Fruit fly (Drosophila melanogaster) whole organism, embryonic: Measurements from ENCODE around the gene p24-1.

Source experiments
- Abd-B ChIP-seq: fragments of 200-800 bp; sonication (Bioruptor generic); optimal IDR thresholded peaks from 2 replicates; lab custom pipeline; 2018; ENCODE audit warnings: missing biosample characterization, mild to moderate bottlenecking, missing genetic modification characterization, moderate library complexity
- Adf1 ChIP-seq: fragments of 200-800 bp; sonication (Bioruptor generic); IDR thresholded peaks from 2 replicates; pipeline ENCODE4 v1.3.6; 2022; ENCODE audit warnings: missing biosample characterization, missing genetic modification characterization
- CG11723 ChIP-seq: fragments of 200-800 bp; sonication (Bioruptor generic); optimal IDR thresholded peaks from 2 replicates; lab custom pipeline; 2017; ENCODE audit warnings: missing biosample characterization, mild to moderate bottlenecking, missing genetic modification characterization
- CG14441 ChIP-seq: fragments of 200-800 bp; sonication (Bioruptor generic); IDR thresholded peaks from 2 replicates; pipeline ENCODE4 v1.3.6; 2022; ENCODE audit warnings: missing biosample characterization, missing genetic modification characterization
- CG17186 ChIP-seq: fragments of 200-800 bp; sonication (Bioruptor generic); optimal IDR thresholded peaks from 3 replicates; lab custom pipeline; 2017; ENCODE audit warnings: missing biosample characterization, missing genetic modification reagents, missing genetic modification characterization
- CG18764 ChIP-seq: fragments of 200-800 bp; sonication (Bioruptor generic); optimal IDR thresholded peaks from 3 replicates; lab custom pipeline; 2016; ENCODE audit warnings: missing biosample characterization, missing genetic modification characterization
- CG32767 ChIP-seq: fragments of 200-800 bp; sonication (Bioruptor generic); IDR thresholded peaks from 2 replicates; pipeline ENCODE4 v1.3.6; 2022; ENCODE audit warnings: missing biosample characterization, missing genetic modification characterization
- CG34224 ChIP-seq: fragments of 200-800 bp; sonication (Bioruptor generic); IDR thresholded peaks from 3 replicates; pipeline ENCODE4 v1.3.6; 2022; ENCODE audit warnings: missing biosample characterization, missing genetic modification characterization; ENCODE audit not compliant: partially characterized antibody
- CG43689 ChIP-seq: fragments of 200-800 bp; sonication (Bioruptor generic); IDR thresholded peaks from 2 replicates; pipeline ENCODE4 v1.3.6; 2022; ENCODE audit warnings: missing biosample characterization, missing genetic modification characterization
- CG6175 ChIP-seq: fragments of 200-800 bp; sonication (Bioruptor generic); IDR thresholded peaks from 3 replicates; pipeline ENCODE4 v1.3.6; 2022; ENCODE audit warnings: missing biosample characterization, missing genetic modification characterization
- CG6254 ChIP-seq: fragments of 200-800 bp; sonication (Bioruptor generic); optimal IDR thresholded peaks from 3 replicates; lab custom pipeline; 2017; ENCODE audit warnings: mild to moderate bottlenecking, missing biosample characterization, missing genetic modification reagents, missing genetic modification characterization
- CG8290 ChIP-seq, 3 experiments: fragments of 200-800 bp; sonication (Bioruptor generic); optimal IDR thresholded peaks; 2 replicates each; lab custom pipeline; 2016 to 2019; ENCODE audit warnings: missing biosample characterization in 3 of 3, missing genetic modification characterization in 3 of 3, mild to moderate bottlenecking in 2 of 3, moderate library complexity in 1 of 3
- CG8478 ChIP-seq: fragments of >200 bp; optimal IDR thresholded peaks from 2 replicates; lab custom pipeline; 2018
- CG9817 ChIP-seq: fragments of 200-800 bp; sonication (Bioruptor generic); optimal IDR thresholded peaks from 2 replicates; lab custom pipeline; 2018; ENCODE audit warnings: missing biosample characterization, mild to moderate bottlenecking, missing genetic modification characterization, moderate library complexity
- Dek ChIP-seq: fragments of 200-800 bp; sonication (Bioruptor generic); optimal IDR thresholded peaks from 3 replicates; lab custom pipeline; 2019; ENCODE audit warnings: missing biosample characterization, mild to moderate bottlenecking, missing genetic modification characterization, moderate library complexity
- MESR4 ChIP-seq: fragments of 200-800 bp; sonication (Bioruptor generic); optimal IDR thresholded peaks from 2 replicates; lab custom pipeline; 2018; ENCODE audit warnings: missing biosample characterization, mild to moderate bottlenecking, missing genetic modification characterization, moderate library complexity
- Neu2 ChIP-seq: fragments of 200-800 bp; sonication (Bioruptor generic); optimal IDR thresholded peaks from 3 replicates; lab custom pipeline; 2016; ENCODE audit warnings: missing biosample characterization, missing genetic modification characterization, borderline replicate concordance
- Poxn ChIP-seq: fragments of 200-800 bp; sonication (Bioruptor generic); IDR thresholded peaks from 2 replicates; pipeline ENCODE4 v1.3.6; 2022; ENCODE audit warnings: missing biosample characterization, missing genetic modification characterization
- Rfx ChIP-seq: fragments of 200-800 bp; sonication (Bioruptor generic); IDR thresholded peaks from 2 replicates; pipeline ENCODE4 v1.3.6; 2022; ENCODE audit warnings: missing biosample characterization, missing genetic modification characterization
- Trl ChIP-seq, 3 experiments: fragments of >200 bp in 2 of 3; fragments of 200-800 bp in 1 of 3; sonication (Bioruptor generic) in 1 of 3; optimal IDR thresholded peaks; 2 replicates in 1 of 3; 3 replicates in 2 of 3; lab custom pipeline; 2016 to 2017; ENCODE audit warnings: missing biosample characterization in 1 of 3, missing genetic modification characterization in 1 of 3
- YL-1 ChIP-seq: fragments of 200-800 bp; sonication (Bioruptor generic); optimal IDR thresholded peaks from 3 replicates; lab custom pipeline; 2017; ENCODE audit warnings: missing biosample characterization, mild to moderate bottlenecking, missing genetic modification characterization
- abd-A ChIP-seq: fragments of 200-800 bp; sonication (Bioruptor generic); optimal IDR thresholded peaks from 3 replicates; lab custom pipeline; 2019; ENCODE audit warnings: missing biosample characterization, mild to moderate bottlenecking, missing genetic modification characterization, moderate library complexity
- cwo ChIP-seq: fragments of 200-800 bp; sonication (Bioruptor generic); optimal IDR thresholded peaks from 3 replicates; lab custom pipeline; 2017; ENCODE audit warnings: missing biosample characterization, missing genetic modification characterization, mild to moderate bottlenecking, moderate library complexity, missing genetic modification reagents
- ken ChIP-seq: fragments of 200-800 bp; sonication (Bioruptor generic); IDR thresholded peaks from 3 replicates; pipeline ENCODE4 v1.3.6; 2022; ENCODE audit warnings: missing biosample characterization, missing genetic modification characterization
- lilli ChIP-seq: fragments of 200-800 bp; sonication (Bioruptor generic); optimal IDR thresholded peaks from 3 replicates; lab custom pipeline; 2016; ENCODE audit warnings: missing biosample characterization, missing genetic modification characterization
- nerfin-1 ChIP-seq: fragments of 200-800 bp; sonication (Bioruptor generic); optimal IDR thresholded peaks from 3 replicates; lab custom pipeline; 2019; ENCODE audit warnings: missing biosample characterization, mild to moderate bottlenecking, missing genetic modification characterization, moderate library complexity
- salm ChIP-seq: fragments of 200-800 bp; sonication (Bioruptor generic); optimal IDR thresholded peaks from 2 replicates; lab custom pipeline; 2018; ENCODE audit warnings: missing biosample characterization, mild to moderate bottlenecking, missing genetic modification characterization
- sisA ChIP-seq: fragments of 200-800 bp; sonication (Bioruptor generic); IDR thresholded peaks from 2 replicates; pipeline ENCODE4 v1.3.6; 2022; ENCODE audit warnings: missing biosample characterization, missing genetic modification characterization
- tgo ChIP-seq: fragments of 200-800 bp; sonication (Bioruptor generic); IDR thresholded peaks from 3 replicates; pipeline ENCODE4 v1.3.6; 2022; ENCODE audit warnings: missing biosample characterization, missing genetic modification characterization
- tll ChIP-seq, 2 experiments: fragments of 200-800 bp in 1 of 2; fragments of >200 bp in 1 of 2; sonication (Bioruptor generic) in 1 of 2; optimal IDR thresholded peaks; 2 replicates each; lab custom pipeline; 2017 to 2019; ENCODE audit warnings: missing biosample characterization in 2 of 2, missing genetic modification characterization in 2 of 2, mild to moderate bottlenecking in 1 of 2, moderate library complexity in 1 of 2
- toy ChIP-seq: fragments of 200-800 bp; sonication (Bioruptor generic); IDR thresholded peaks from 2 replicates; pipeline ENCODE4 v1.3.6; 2022; ENCODE audit warnings: missing biosample characterization, missing genetic modification characterization

Gene p24-1

DNA sequence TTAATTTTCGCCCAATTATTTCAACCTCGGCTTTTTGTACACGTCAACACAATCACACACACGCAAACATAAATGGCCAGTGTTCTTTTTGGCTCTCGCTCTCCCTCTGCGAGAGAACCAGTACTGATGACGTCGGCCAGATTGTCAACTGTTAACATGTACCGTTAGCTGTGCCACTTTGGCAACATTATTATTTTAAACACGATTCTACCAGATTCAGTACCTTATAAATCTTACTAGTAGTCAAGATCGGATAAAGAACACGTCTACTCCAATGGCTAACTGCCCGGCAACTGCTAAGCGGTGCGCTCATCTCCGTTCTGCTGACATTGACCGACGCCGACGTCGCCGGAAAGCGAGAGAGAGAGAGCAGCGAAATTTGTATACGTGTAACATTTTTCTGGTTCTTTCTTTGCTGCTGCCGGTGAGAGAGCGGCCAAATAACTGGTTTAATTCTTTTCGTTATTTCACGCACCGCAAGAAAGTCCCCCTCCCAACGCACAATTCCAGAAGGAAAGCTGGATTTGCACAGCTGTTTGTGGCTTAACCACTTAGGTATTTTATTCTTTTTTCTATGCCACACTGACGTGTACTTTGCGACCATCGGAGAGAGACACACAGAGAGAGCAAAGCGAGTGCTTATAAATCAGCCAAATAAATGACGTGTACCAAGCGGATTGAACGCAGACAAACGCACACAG is 47.1 kb downstream of the p24-1 start (continued):
- TF ChIP-seq CG11723 (GFP tag; lab: Kevin White, UChicago): no peak
- TF ChIP-seq CG6175 (GFP tag; lab: Robert Waterston, UW): peak; percentile 9; the same call in 1 of the 3 replicates
- TF ChIP-seq YL-1 (GFP tag; lab: Kevin White, UChicago): peak; percentile 29
- TF ChIP-seq CG43689 (GFP tag; lab: Robert Waterston, UW): no peak
- no peak for TF ChIP-seq CG8290 (GFP tag; optimal IDR thresholded peaks at IDR 0.05; lab: Kevin White, UChicago)
- TF ChIP-seq CG8290 (tag; optimal IDR thresholded peaks at IDR 0.05; lab: Kevin White, UChicago): no peak
- no peak for TF ChIP-seq Poxn
- TF ChIP-seq sisA (GFP tag; lab: Robert Waterston, UW): no peak
- TF ChIP-seq salm (tag; lab: Kevin White, UChicago): no peak
- peak; percentile 1 for TF ChIP-seq MESR4 (GFP tag; lab: Kevin White, UChicago)
- TF ChIP-seq Neu2: no peak
- no peak for TF ChIP-seq CG8478 (lab: Kevin White, UChicago)
- TF ChIP-seq Rfx (GFP tag; lab: Robert Waterston, UW): no peak
- no peak for TF ChIP-seq Abd-B
- no peak for TF ChIP-seq tgo (GFP tag; lab: Robert Waterston, UW)
- TF ChIP-seq nerfin-1: no peak
- TF ChIP-seq CG6254 (GFP tag; lab: Kevin White, UChicago): no peak
- TF ChIP-seq CG14441 (GFP tag; lab: Robert Waterston, UW): no peak
- peak; percentile 64 for TF ChIP-seq CG34224
- TF ChIP-seq toy (GFP tag; lab: Robert Waterston, UW): no peak
- TF ChIP-seq CG17186 (GFP tag; lab: Kevin White, UChicago): no peak
- peak; percentile 75 for TF ChIP-seq abd-A
- TF ChIP-seq CG32767 (GFP tag; lab: Robert Waterston, UW): 0 out of 2 replicates have a peak, but pooled peaks have one; percentile 11
- TF ChIP-seq cwo (GFP tag; lab: Kevin White, UChicago): no peak
- TF ChIP-seq CG18764 (GFP tag; lab: Kevin White, UChicago): no peak
- no peak for TF ChIP-seq tll (GFP tag; optimal IDR thresholded peaks at IDR 0.05; lab: Kevin White, UChicago)
- peak; percentile 79 for TF ChIP-seq Adf1 (GFP tag; lab: Robert Waterston, UW)
- no peak for TF ChIP-seq lilli (GFP tag; lab: Kevin White, UChicago)
- TF ChIP-seq ken (GFP tag; lab: Robert Waterston, UW): no peak
- peak; percentile 71 to 87 for TF ChIP-seq Trl (optimal IDR thresholded peaks at IDR 0.05; lab: Kevin White, UChicago)
- peak; percentile 51 for TF ChIP-seq Trl (GFP tag; optimal IDR thresholded peaks at IDR 0.05; lab: Kevin White, UChicago)
- TF ChIP-seq CG9817 (tag; lab: Kevin White, UChicago): no peak
- no peak for TF ChIP-seq Dek (tag; lab: Kevin White, UChicago)
